Worm (Caenorhabditis elegans) whole organism, young adult: Measurements from ENCODE around the gene Y69H2.17.
A peak's percentile ranks its signal among the peaks of the same experiment; 100 is the strongest.

Experiments
- B0019.2 ChIP-seq: fragments of 200-800 bp; sonication (Bioruptor generic); conservative IDR thresholded peaks from 2 replicates; pipeline ENCODE4 v1.3.6; 2022; ENCODE audit warnings: missing genetic modification reagents, missing genetic modification characterization, missing compliant biosample characterization
- B0261.1 ChIP-seq: sonication (generic microtip); optimal IDR thresholded peaks from 2 replicates; lab custom pipeline; 2016; ENCODE audit warnings: mild to moderate bottlenecking, missing genetic modification characterization, moderate library complexity, missing compliant biosample characterization
- C06A6.2 ChIP-seq: fragments of 200-800 bp; sonication (Bioruptor generic); conservative IDR thresholded peaks from 2 replicates; pipeline ENCODE4 v1.3.6; 2022; ENCODE audit warnings: missing genetic modification characterization, missing compliant biosample characterization
- D2030.7 ChIP-seq: fragments of 200-800 bp; sonication (Bioruptor generic); IDR thresholded peaks from 2 replicates; pipeline ENCODE4 v1.3.6; 2022; ENCODE audit warnings: missing genetic modification reagents, missing genetic modification characterization, missing compliant biosample characterization
- F22D6.2 ChIP-seq: sonication (generic microtip); optimal IDR thresholded peaks from 2 replicates; lab custom pipeline; 2016; ENCODE audit warnings: mild to moderate bottlenecking, missing genetic modification characterization, missing compliant biosample characterization
- F39B2.1 ChIP-seq: fragments of 200-800 bp; sonication (Bioruptor generic); IDR thresholded peaks from 2 replicates; pipeline ENCODE4 v1.3.6; 2022; ENCODE audit warnings: missing genetic modification reagents, missing genetic modification characterization, missing compliant biosample characterization
- F49E8.2 ChIP-seq: sonication (generic microtip); optimal IDR thresholded peaks from 3 replicates; lab custom pipeline; 2017; ENCODE audit warnings: missing genetic modification characterization, mild to moderate bottlenecking, missing compliant biosample characterization, antibody characterized with exemption, moderate library complexity; ENCODE audit not compliant: insufficient read depth
- K12H6.12 ChIP-seq: fragments of 200-800 bp; sonication (Bioruptor generic); optimal IDR thresholded peaks from 2 replicates; lab custom pipeline; 2018; ENCODE audit warnings: mild to moderate bottlenecking, missing genetic modification characterization, missing compliant biosample characterization
- Y53G8AR.9 ChIP-seq: fragments of 200-800 bp; sonication (Bioruptor generic); conservative IDR thresholded peaks from 2 replicates; pipeline ENCODE4 v1.3.6; 2022; ENCODE audit warnings: missing genetic modification reagents, missing genetic modification characterization, missing compliant biosample characterization
- Y56A3A.18 ChIP-seq: fragments of 200-800 bp; sonication (Bioruptor generic); IDR thresholded peaks from 2 replicates; pipeline ENCODE4 v1.3.6; 2022; ENCODE audit warnings: missing genetic modification reagents, missing genetic modification characterization, missing compliant biosample characterization
- ama-1 ChIP-seq, 3 experiments: fragments of 150-350 bp in 1 of 3; sonication (generic microtip) in 2 of 3; optimal IDR thresholded peaks; 2 replicates each; lab custom pipeline; 2014 to 2018; ENCODE audit warnings: missing biosample characterization in 2 of 3, missing genetic modification characterization in 2 of 3, missing genetic modification reagents in 2 of 3
- aptf-3 ChIP-seq: fragments of 200-800 bp; sonication (Bioruptor generic); IDR thresholded peaks from 2 replicates; pipeline ENCODE4 v1.3.6; 2022; ENCODE audit warnings: missing genetic modification characterization, missing compliant biosample characterization
- athp-1 ChIP-seq: sonication (generic microtip); optimal IDR thresholded peaks from 2 replicates; lab custom pipeline; 2017; ENCODE audit warnings: mild to moderate bottlenecking, missing genetic modification characterization, missing compliant biosample characterization
- attf-3 ChIP-seq: fragments of 200-800 bp; sonication (Bioruptor generic); conservative IDR thresholded peaks from 2 replicates; pipeline ENCODE4 v1.3.6; 2022; ENCODE audit warnings: missing genetic modification reagents, missing genetic modification characterization, missing compliant biosample characterization
- ccch-3 ChIP-seq: fragments of 200-800 bp; sonication (Bioruptor generic); optimal IDR thresholded peaks from 2 replicates; lab custom pipeline; 2018; ENCODE audit warnings: mild to moderate bottlenecking, missing genetic modification characterization, missing compliant biosample characterization
- cebp-1 ChIP-seq, 2 experiments: fragments of 200-800 bp in 1 of 2; sonication (Bioruptor generic) in 1 of 2; sonication (generic microtip) in 1 of 2; IDR thresholded peaks in 1 of 2; optimal IDR thresholded peaks in 1 of 2; 2 replicates each; pipeline versions ENCODE4 v1.3.6 to Lab custom; 2017 to 2022; ENCODE audit warnings: missing compliant biosample characterization in 2 of 2, missing genetic modification characterization in 2 of 2, mild to moderate bottlenecking in 1 of 2, missing genetic modification reagents in 1 of 2, moderate library complexity in 1 of 2
- ceh-100 ChIP-seq: fragments of 200-800 bp; sonication (Bioruptor generic); IDR thresholded peaks from 2 replicates; pipeline ENCODE4 v1.3.6; 2022; ENCODE audit warnings: missing genetic modification reagents, missing genetic modification characterization, missing compliant biosample characterization
- ceh-79 ChIP-seq: sonication (generic microtip); optimal IDR thresholded peaks from 2 replicates; lab custom pipeline; 2017; ENCODE audit warnings: mild to moderate bottlenecking, missing genetic modification characterization, missing compliant biosample characterization
- dpl-1 ChIP-seq: fragments of 150-350 bp; optimal IDR thresholded peaks from 2 replicates; lab custom pipeline; 2014; ENCODE audit warnings: missing biosample characterization, missing genetic modification reagents, missing genetic modification characterization
- egl-18 ChIP-seq: fragments of 200-800 bp; sonication (Bioruptor generic); IDR thresholded peaks from 2 replicates; pipeline ENCODE4 v1.3.6; 2022; ENCODE audit warnings: missing genetic modification reagents, missing genetic modification characterization, missing compliant biosample characterization
- egrh-3 ChIP-seq: fragments of 200-800 bp; sonication (Bioruptor generic); IDR thresholded peaks from 2 replicates; pipeline ENCODE4 v1.3.6; 2022; ENCODE audit warnings: missing genetic modification reagents, missing genetic modification characterization, missing compliant biosample characterization
- ekl-4 ChIP-seq: fragments of 200-800 bp; sonication (Bioruptor generic); IDR thresholded peaks from 2 replicates; pipeline ENCODE4 v1.3.6; 2022; ENCODE audit warnings: missing genetic modification reagents, missing genetic modification characterization, missing compliant biosample characterization
- him-1 ChIP-seq: sonication (generic microtip); optimal IDR thresholded peaks from 2 replicates; lab custom pipeline; 2016; ENCODE audit warnings: missing genotype, missing genetic modification reagents, missing genetic modification characterization, missing compliant biosample characterization
- hlh-12 ChIP-seq: sonication (generic microtip); optimal IDR thresholded peaks from 2 replicates; lab custom pipeline; 2016; ENCODE audit warnings: missing genetic modification characterization, missing compliant biosample characterization
- hlh-26 ChIP-seq: fragments of 200-800 bp; sonication (Bioruptor generic); conservative IDR thresholded peaks from 2 replicates; pipeline ENCODE4 v1.3.6; 2022; ENCODE audit warnings: missing genetic modification reagents, missing genetic modification characterization, missing compliant biosample characterization
- hrde-1 ChIP-seq: sonication (generic microtip); optimal IDR thresholded peaks from 2 replicates; lab custom pipeline; 2016; ENCODE audit warnings: missing genetic modification characterization, mild to moderate bottlenecking, missing compliant biosample characterization, moderate library complexity, missing genotype, missing genetic modification reagents, borderline replicate concordance
- let-607 ChIP-seq, 2 experiments: fragments of 200-800 bp in 1 of 2; sonication (Bioruptor generic) in 1 of 2; sonication (generic microtip) in 1 of 2; optimal IDR thresholded peaks; 2 replicates each; lab custom pipeline; 2016 to 2018; ENCODE audit warnings: mild to moderate bottlenecking in 2 of 2, missing compliant biosample characterization in 2 of 2, missing genetic modification characterization in 2 of 2, moderate library complexity in 2 of 2, missing genotype in 1 of 2
- lin-26 ChIP-seq: fragments of 200-800 bp; sonication (Bioruptor generic); IDR thresholded peaks from 2 replicates; pipeline ENCODE4 v1.3.6; 2022; ENCODE audit warnings: missing genetic modification reagents, missing genetic modification characterization, missing compliant biosample characterization
- lin-40 ChIP-seq: sonication (generic microtip); optimal IDR thresholded peaks from 2 replicates; lab custom pipeline; 2016; ENCODE audit warnings: missing genetic modification characterization, mild to moderate bottlenecking, missing compliant biosample characterization, missing genotype, missing genetic modification reagents
- lsy-27 ChIP-seq: sonication (generic microtip); optimal IDR thresholded peaks from 2 replicates; lab custom pipeline; 2017; ENCODE audit warnings: missing genetic modification characterization, mild to moderate bottlenecking, missing compliant biosample characterization, antibody characterized with exemption, missing genotype, borderline replicate concordance; ENCODE audit not compliant: insufficient read depth
- nfyb-1 ChIP-seq: fragments of 200-800 bp; sonication (Bioruptor generic); IDR thresholded peaks from 2 replicates; pipeline ENCODE4 v1.3.6; 2022; ENCODE audit warnings: missing genetic modification reagents, missing genetic modification characterization, missing compliant biosample characterization
- nhr-120 ChIP-seq: fragments of 200-800 bp; sonication (Bioruptor generic); IDR thresholded peaks from 2 replicates; pipeline ENCODE4 v1.3.6; 2022; ENCODE audit warnings: missing genetic modification characterization, missing compliant biosample characterization
- pha-4 ChIP-seq: fragments of 150-350 bp; sonication (generic microtip); optimal IDR thresholded peaks from 2 replicates; lab custom pipeline; 2014; ENCODE audit warnings: missing biosample characterization, missing genetic modification reagents, missing genetic modification characterization
- rec-8 ChIP-seq, 2 experiments: sonication (generic microtip); optimal IDR thresholded peaks; 2 replicates each; lab custom pipeline; 2016; ENCODE audit warnings: mild to moderate bottlenecking in 2 of 2, missing genetic modification characterization in 2 of 2, missing genetic modification reagents in 2 of 2, missing genotype in 2 of 2, missing biosample characterization in 1 of 2, missing compliant biosample characterization in 1 of 2, moderate library complexity in 1 of 2
- rpc-1 ChIP-seq, 2 experiments: fragments of 150-350 bp in 1 of 2; sonication (generic microtip) in 1 of 2; optimal IDR thresholded peaks; 2 replicates each; lab custom pipeline; 2014 to 2018; ENCODE audit warnings: missing biosample characterization in 1 of 2, missing genetic modification characterization in 1 of 2, missing genetic modification reagents in 1 of 2, missing genotype in 1 of 2
- sea-2 ChIP-seq: fragments of 200-800 bp; sonication (Bioruptor generic); IDR thresholded peaks from 2 replicates; pipeline ENCODE4 v1.3.6; 2022; ENCODE audit warnings: missing genetic modification characterization, missing compliant biosample characterization
- snpc-1.1 ChIP-seq: sonication (generic microtip); optimal IDR thresholded peaks from 2 replicates; lab custom pipeline; 2017; ENCODE audit warnings: missing genetic modification characterization, mild to moderate bottlenecking, missing compliant biosample characterization, antibody characterized with exemption, moderate library complexity, missing genotype, missing genetic modification reagents; ENCODE audit not compliant: insufficient read depth
- snpc-1.3 ChIP-seq: sonication (generic microtip); optimal IDR thresholded peaks from 2 replicates; lab custom pipeline; 2017; ENCODE audit warnings: missing genetic modification characterization, mild to moderate bottlenecking, missing compliant biosample characterization, antibody characterized with exemption, moderate library complexity, missing genotype, missing genetic modification reagents; ENCODE audit not compliant: insufficient read depth
- somi-1 ChIP-seq: fragments of 200-800 bp; sonication (Bioruptor generic); optimal IDR thresholded peaks from 2 replicates; lab custom pipeline; 2018; ENCODE audit warnings: mild to moderate bottlenecking, missing genetic modification characterization, missing compliant biosample characterization
- tbx-9 ChIP-seq: sonication (generic microtip); optimal IDR thresholded peaks from 2 replicates; lab custom pipeline; 2016; ENCODE audit warnings: borderline replicate concordance, missing genetic modification characterization, inconsistent platforms, missing compliant biosample characterization
- tlf-1 ChIP-seq: fragments of 200-800 bp; sonication (Bioruptor generic); optimal IDR thresholded peaks from 2 replicates; lab custom pipeline; 2018; ENCODE audit warnings: mild to moderate bottlenecking, missing genetic modification characterization, missing compliant biosample characterization
- unc-130 ChIP-seq: sonication (generic microtip); optimal IDR thresholded peaks from 2 replicates; lab custom pipeline; 2016; ENCODE audit warnings: missing genetic modification reagents, missing genetic modification characterization, missing compliant biosample characterization
- unc-62 ChIP-seq: fragments of 150-350 bp; optimal IDR thresholded peaks from 2 replicates; lab custom pipeline; 2014; ENCODE audit warnings: missing biosample characterization, missing genetic modification reagents, missing genetic modification characterization
- zfh-2 ChIP-seq: fragments of 200-800 bp; sonication (Bioruptor generic); conservative IDR thresholded peaks from 2 replicates; pipeline ENCODE4 v1.3.6; 2022; ENCODE audit warnings: missing genetic modification reagents, missing genetic modification characterization, missing compliant biosample characterization
- ztf-18 ChIP-seq: sonication (generic microtip); optimal IDR thresholded peaks from 2 replicates; lab custom pipeline; 2016; ENCODE audit warnings: missing genotype, mild to moderate bottlenecking, missing genetic modification characterization, missing compliant biosample characterization
- ztf-6 ChIP-seq: fragments of 200-800 bp; sonication (Bioruptor generic); IDR thresholded peaks from 2 replicates; pipeline ENCODE4 v1.3.6; 2022; ENCODE audit warnings: missing genetic modification reagents, missing genetic modification characterization, missing compliant biosample characterization

Y69H2.17 gene

ce11 chrV:18712118-18712517 lies 27.4 kb downstream of the Y69H2.17 start (continued):
- TF ChIP-seq ccch-3 (GFP tag; lab: Kevin White, UChicago) (no peak), F49E8.2 (peak; percentile 1), C06A6.2 (GFP tag; lab: Robert Waterston, UW) (no peak), egl-18 (GFP tag; lab: Robert Waterston, UW) (no peak), hlh-12 (peak; percentile 53), B0261.1 (tag; lab: Kevin White, UChicago) (peak; percentile 24), tbx-9 (tag; lab: Kevin White, UChicago) (no peak), Y53G8AR.9 (GFP tag; lab: Robert Waterston, UW) (no peak), athp-1 (no peak), cebp-1 (GFP tag; IDR thresholded peaks at IDR 0.05; lab: Robert Waterston, UW) (no peak), cebp-1 (tag; optimal IDR thresholded peaks at IDR 0.05; lab: Kevin White, UChicago) (no peak), ekl-4 (GFP tag; lab: Robert Waterston, UW) (no peak), ama-1 (optimal IDR thresholded peaks at IDR 0.05; lab: Kevin White, UChicago) (no peak), ama-1 (GFP tag; optimal IDR thresholded peaks at IDR 0.05; lab: Kevin White, UChicago) (peak in 1 of 2 experiments; percentile 5), rec-8 (tag; optimal IDR thresholded peaks at IDR 0.05; lab: Kevin White, UChicago) (no peak), zfh-2 (GFP tag; lab: Robert Waterston, UW) (no peak; the same call in 1 of the 2 replicates), nhr-120 (GFP tag; lab: Robert Waterston, UW) (peak; percentile 95; the same call in 1 of the 2 replicates), ztf-6 (GFP tag; lab: Robert Waterston, UW) (no peak), D2030.7 (GFP tag; lab: Robert Waterston, UW) (peak; percentile 24; the same call in 1 of the 2 replicates), pha-4 (tag; lab: Kevin White, UChicago) (no peak), egrh-3 (no peak), K12H6.12 (tag; lab: Kevin White, UChicago) (no peak), him-1 (peak; percentile 22), unc-130 (GFP tag; lab: Kevin White, UChicago) (no peak), snpc-1.3 (tag; lab: Kevin White, UChicago) (no peak), somi-1 (GFP tag; lab: Kevin White, UChicago) (no peak), unc-62 (no peak), rpc-1 (optimal IDR thresholded peaks at IDR 0.05; lab: Kevin White, UChicago) (peak; percentile 37), rpc-1 (tag; optimal IDR thresholded peaks at IDR 0.05; lab: Kevin White, UChicago) (peak; percentile 75), F39B2.1 (no peak), nfyb-1 (no peak), hrde-1 (tag; lab: Kevin White, UChicago) (peak; percentile 43), lsy-27 (tag; lab: Kevin White, UChicago) (no peak), dpl-1 (GFP tag; lab: Kevin White, UChicago) (no peak), attf-3 (GFP tag; lab: Robert Waterston, UW) (no peak), ztf-18 (peak; percentile 87), hlh-26 (no peak), snpc-1.1 (tag; lab: Kevin White, UChicago) (no peak), ceh-100 (GFP tag; lab: Robert Waterston, UW) (no peak), let-607 (tag; optimal IDR thresholded peaks at IDR 0.05; lab: Kevin White, UChicago) (no peak), sea-2 (no peak), aptf-3 (GFP tag; lab: Robert Waterston, UW) (no peak), Y56A3A.18 (GFP tag; lab: Robert Waterston, UW) (no peak), B0019.2 (GFP tag; lab: Robert Waterston, UW) (no peak), lin-26 (GFP tag; lab: Robert Waterston, UW) (no peak), F22D6.2 (tag; lab: Kevin White, UChicago) (no peak), lin-40 (tag; lab: Kevin White, UChicago) (no peak), tlf-1 (GFP tag; lab: Kevin White, UChicago) (no peak), ceh-79 (tag; lab: Kevin White, UChicago) (no peak)
